Worm (Caenorhabditis elegans) whole organism, L3 larva: ENCODE data around the gene F37A4.5.

Experiments
- ama-1 ChIP-seq: fragments of 150-350 bp; optimal IDR thresholded peaks from 2 replicates; lab custom pipeline; 2018
- ceh-28 ChIP-seq: fragments of 150-350 bp; optimal IDR thresholded peaks from 2 replicates; lab custom pipeline; 2014; ENCODE audit warnings: missing biosample characterization, missing genetic modification reagents, missing genetic modification characterization
- elt-1 ChIP-seq: fragments of 150-350 bp; optimal IDR thresholded peaks from 2 replicates; lab custom pipeline; 2014; ENCODE audit warnings: missing biosample characterization, missing genetic modification characterization
- nhr-12 ChIP-seq: fragments of 150-350 bp; optimal IDR thresholded peaks from 2 replicates; lab custom pipeline; 2014; ENCODE audit warnings: missing biosample characterization, missing genetic modification characterization
- nhr-25 ChIP-seq: sonication (generic microtip); optimal IDR thresholded peaks from 2 replicates; lab custom pipeline; 2017; ENCODE audit warnings: missing biosample characterization, missing genetic modification characterization
- nhr-77 ChIP-seq: fragments of 150-350 bp; optimal IDR thresholded peaks from 2 replicates; lab custom pipeline; 2014; ENCODE audit warnings: missing biosample characterization, missing genetic modification characterization
- tbx-2 ChIP-seq: sonication (generic microtip); optimal IDR thresholded peaks from 2 replicates; lab custom pipeline; 2016; ENCODE audit warnings: mild to moderate bottlenecking, missing genetic modification characterization, missing compliant biosample characterization

DNA sequence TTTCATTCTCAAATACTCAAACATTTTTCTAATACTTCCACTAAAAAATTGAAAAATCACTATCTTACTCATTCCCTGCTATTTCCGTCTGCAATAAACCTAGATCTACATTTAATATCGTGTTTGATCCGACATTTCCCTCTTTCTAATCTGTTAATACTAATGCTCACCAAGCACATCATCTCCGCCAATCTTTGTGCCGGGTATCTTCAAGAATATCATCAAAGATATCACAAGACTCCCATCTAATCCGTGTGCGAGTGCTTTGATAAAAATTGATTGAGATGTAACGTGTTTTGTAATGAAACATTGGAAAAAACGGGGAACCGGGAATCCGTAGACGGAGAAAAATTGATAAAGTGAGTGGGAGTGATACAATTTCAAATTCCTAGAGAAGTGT lies 32.4 kb upstream of the F37A4.5 start:
- TF ChIP-seq tbx-2 (tag; lab: Kevin White, UChicago) (no peak), elt-1 (no peak), nhr-77 (tag; lab: Kevin White, UChicago) (no peak), nhr-25 (tag; lab: Kevin White, UChicago) (no peak), nhr-12 (tag; lab: Kevin White, UChicago) (no peak), ama-1 (lab: Kevin White, UChicago) (no peak), ceh-28 (tag; lab: Kevin White, UChicago) (no peak)
